Fruit fly (Drosophila melanogaster): ENCODE results near the gene Qsox4.

dm6 chr3R:23727657-23728056 is 25.1 kb downstream of the Qsox4 start:
- no peak for TF ChIP-seq Myc (optimal IDR thresholded peaks at IDR 0.05)
- no peak for TF ChIP-seq ttk (optimal IDR thresholded peaks at IDR 0.05)

Measured in Kc167 (cell line).